Fruit fly (Drosophila melanogaster) whole organism, prepupa: ENCODE results near the gene CG2260.
A peak's percentile ranks its signal among the peaks of the same experiment; 100 is the strongest.

Source experiments
- CG10631 ChIP-seq: fragments of 200-800 bp; sonication (Bioruptor generic); optimal IDR thresholded peaks from 2 replicates; lab custom pipeline; 2016; ENCODE audit warnings: missing biosample characterization, missing genetic modification characterization
- CG10669 ChIP-seq: fragments of 200-800 bp; sonication (Bioruptor generic); optimal IDR thresholded peaks from 3 replicates; lab custom pipeline; 2018; ENCODE audit warnings: missing biosample characterization, mild to moderate bottlenecking, missing genetic modification characterization, moderate library complexity
- CG11294 ChIP-seq: fragments of 200-800 bp; sonication (Bioruptor generic); IDR thresholded peaks from 2 replicates; pipeline ENCODE4 v1.3.6; 2022; ENCODE audit warnings: missing biosample characterization, missing genetic modification characterization
- CG11762 ChIP-seq: fragments of 200-800 bp; sonication (Bioruptor generic); optimal IDR thresholded peaks from 3 replicates; lab custom pipeline; 2016; ENCODE audit warnings: missing biosample characterization, missing genetic modification characterization; ENCODE audit not compliant: insufficient read depth
- CG11902 ChIP-seq: fragments of 200-800 bp; sonication (Bioruptor generic); optimal IDR thresholded peaks from 3 replicates; lab custom pipeline; 2016; ENCODE audit warnings: missing biosample characterization, missing genetic modification characterization
- CG1621 ChIP-seq: fragments of 200-800 bp; sonication (Bioruptor generic); optimal IDR thresholded peaks from 3 replicates; lab custom pipeline; 2018; ENCODE audit warnings: missing biosample characterization, mild to moderate bottlenecking, missing genetic modification characterization
- CG16779 ChIP-seq: fragments of 200-800 bp; sonication (Bioruptor generic); optimal IDR thresholded peaks from 3 replicates; lab custom pipeline; 2017; ENCODE audit warnings: missing biosample characterization, mild to moderate bottlenecking, missing genetic modification characterization
- CG3032 ChIP-seq: fragments of 200-800 bp; optimal IDR thresholded peaks from 2 replicates; lab custom pipeline; 2019; ENCODE audit warnings: missing biosample characterization, mild to moderate bottlenecking, missing genetic modification characterization, moderate library complexity
- CG31627 ChIP-seq: fragments of 200-800 bp; sonication (Bioruptor generic); optimal IDR thresholded peaks from 3 replicates; lab custom pipeline; 2016; ENCODE audit warnings: missing biosample characterization, missing genetic modification characterization
- CG32006 ChIP-seq: fragments of 200-800 bp; sonication (Bioruptor generic); optimal IDR thresholded peaks from 3 replicates; lab custom pipeline; 2017; ENCODE audit warnings: missing biosample characterization, mild to moderate bottlenecking, missing genetic modification characterization
- CG34406 ChIP-seq: fragments of 200-800 bp; sonication (Bioruptor generic); optimal IDR thresholded peaks from 3 replicates; lab custom pipeline; 2016; ENCODE audit warnings: missing biosample characterization, missing genetic modification characterization
- CG3919 ChIP-seq: fragments of 200-800 bp; sonication (Bioruptor generic); optimal IDR thresholded peaks from 3 replicates; lab custom pipeline; 2016; ENCODE audit warnings: missing biosample characterization, missing genetic modification characterization
- CG4318 ChIP-seq: fragments of 200-800 bp; sonication (Bioruptor generic); optimal IDR thresholded peaks from 3 replicates; lab custom pipeline; 2017; ENCODE audit warnings: missing biosample characterization, mild to moderate bottlenecking, missing genetic modification characterization
- CG6163 ChIP-seq: fragments of 200-800 bp; sonication (Bioruptor generic); IDR thresholded peaks from 3 replicates; pipeline ENCODE4 v1.3.6; 2022; ENCODE audit warnings: missing biosample characterization, missing genetic modification characterization
- CG6792 ChIP-seq: fragments of 200-800 bp; sonication (Bioruptor generic); optimal IDR thresholded peaks from 3 replicates; lab custom pipeline; 2016; ENCODE audit warnings: missing biosample characterization, missing genetic modification characterization
- CG7368 ChIP-seq: fragments of 200-800 bp; sonication (Bioruptor generic); optimal IDR thresholded peaks from 3 replicates; lab custom pipeline; 2016; ENCODE audit warnings: missing biosample characterization, missing genetic modification characterization
- CG8119 ChIP-seq: fragments of 200-800 bp; sonication (Bioruptor generic); IDR thresholded peaks from 3 replicates; pipeline ENCODE4 v1.3.6; 2022; ENCODE audit warnings: missing biosample characterization, missing genetic modification characterization
- CG8319 ChIP-seq: fragments of 200-800 bp; sonication (Bioruptor generic); optimal IDR thresholded peaks from 3 replicates; lab custom pipeline; 2016; ENCODE audit warnings: missing biosample characterization, missing genetic modification characterization
- CG9139 ChIP-seq: fragments of 200-800 bp; sonication (Bioruptor generic); optimal IDR thresholded peaks from 3 replicates; lab custom pipeline; 2017; ENCODE audit warnings: missing biosample characterization, mild to moderate bottlenecking, missing genetic modification characterization
- Eip75B ChIP-seq: fragments of 200-800 bp; sonication (Bioruptor generic); optimal IDR thresholded peaks from 3 replicates; lab custom pipeline; 2016; ENCODE audit warnings: missing biosample characterization, missing genetic modification characterization
- Eip78C ChIP-seq: fragments of 200-800 bp; sonication (Bioruptor generic); peaks from one replicate; lab custom pipeline; 2016; ENCODE audit warnings: missing biosample characterization, missing genetic modification characterization
- Ets21C ChIP-seq: fragments of 200-800 bp; sonication (Bioruptor generic); optimal IDR thresholded peaks from 3 replicates; lab custom pipeline; 2016; ENCODE audit warnings: missing biosample characterization, missing genetic modification characterization
- Ets96B ChIP-seq: fragments of 200-800 bp; optimal IDR thresholded peaks from 2 replicates; lab custom pipeline; 2019; ENCODE audit warnings: missing biosample characterization, mild to moderate bottlenecking, missing genetic modification characterization, moderate library complexity
- Hr39 ChIP-seq: fragments of 200-800 bp; sonication (Bioruptor generic); optimal IDR thresholded peaks from 2 replicates; lab custom pipeline; 2016; ENCODE audit warnings: missing biosample characterization, missing genetic modification characterization
- Hr4 ChIP-seq: fragments of 200-800 bp; sonication (Bioruptor generic); optimal IDR thresholded peaks from 3 replicates; lab custom pipeline; 2016; ENCODE audit warnings: missing biosample characterization, missing genetic modification characterization
- Lpt ChIP-seq: fragments of 200-800 bp; sonication (Bioruptor generic); optimal IDR thresholded peaks from 3 replicates; lab custom pipeline; 2016; ENCODE audit warnings: missing biosample characterization, missing genetic modification characterization
- Met ChIP-seq: fragments of 200-800 bp; sonication (Bioruptor generic); optimal IDR thresholded peaks from 3 replicates; lab custom pipeline; 2016; ENCODE audit warnings: missing biosample characterization, missing genetic modification characterization
- Smox ChIP-seq: fragments of 200-800 bp; sonication (Bioruptor generic); optimal IDR thresholded peaks from 3 replicates; lab custom pipeline; 2016; ENCODE audit warnings: missing biosample characterization, missing genetic modification characterization
- Sox102F ChIP-seq: fragments of 200-800 bp; sonication (Bioruptor generic); optimal IDR thresholded peaks from 2 replicates; lab custom pipeline; 2016; ENCODE audit warnings: missing biosample characterization, mild to moderate bottlenecking, missing genetic modification characterization
- Sox14 ChIP-seq: fragments of 200-800 bp; sonication (Bioruptor generic); optimal IDR thresholded peaks from 3 replicates; lab custom pipeline; 2016; ENCODE audit warnings: missing biosample characterization, missing genetic modification characterization
- Sox15 ChIP-seq: fragments of 200-800 bp; sonication (Bioruptor generic); optimal IDR thresholded peaks from 3 replicates; lab custom pipeline; 2016; ENCODE audit warnings: missing biosample characterization, missing genetic modification characterization
- achi ChIP-seq: fragments of 200-800 bp; sonication (Bioruptor generic); optimal IDR thresholded peaks from 3 replicates; lab custom pipeline; 2016; ENCODE audit warnings: missing biosample characterization, missing genetic modification characterization
- acj6 ChIP-seq: fragments of 200-800 bp; sonication (Bioruptor generic); optimal IDR thresholded peaks from 3 replicates; lab custom pipeline; 2016; ENCODE audit warnings: missing biosample characterization, missing genetic modification characterization
- cyc ChIP-seq: fragments of 200-800 bp; sonication (Bioruptor generic); optimal IDR thresholded peaks from 3 replicates; lab custom pipeline; 2016; ENCODE audit warnings: missing biosample characterization, missing genetic modification characterization
- dsx ChIP-seq: fragments of 200-800 bp; optimal IDR thresholded peaks from 3 replicates; lab custom pipeline; 2019; ENCODE audit warnings: missing biosample characterization, mild to moderate bottlenecking, missing genetic modification characterization, moderate library complexity; ENCODE audit not compliant: poor library complexity, severe bottlenecking
- eg ChIP-seq: fragments of 200-800 bp; sonication (Bioruptor generic); IDR thresholded peaks from 3 replicates; pipeline ENCODE4 v1.3.6; 2022; ENCODE audit warnings: missing biosample characterization, missing genetic modification characterization
- fd59A ChIP-seq: fragments of 200-800 bp; sonication (Bioruptor generic); optimal IDR thresholded peaks from 2 replicates; lab custom pipeline; 2017; ENCODE audit warnings: missing biosample characterization, mild to moderate bottlenecking, missing genetic modification characterization, missing genetic modification reagents
- lz ChIP-seq: fragments of 200-800 bp; sonication (Bioruptor generic); optimal IDR thresholded peaks from 3 replicates; lab custom pipeline; 2016; ENCODE audit warnings: missing biosample characterization, missing genetic modification characterization
- net ChIP-seq: fragments of 200-800 bp; sonication (Bioruptor generic); optimal IDR thresholded peaks from 3 replicates; lab custom pipeline; 2016; ENCODE audit warnings: missing biosample characterization, missing genetic modification characterization
- pdm3 ChIP-seq: fragments of 200-800 bp; sonication (Bioruptor generic); optimal IDR thresholded peaks from 3 replicates; lab custom pipeline; 2016; ENCODE audit warnings: missing biosample characterization, missing genetic modification characterization
- salr ChIP-seq, 2 experiments: fragments of 200-800 bp; sonication (Bioruptor generic); optimal IDR thresholded peaks; 3 replicates each; lab custom pipeline; 2016 to 2018; ENCODE audit warnings: missing biosample characterization in 2 of 2, missing genetic modification characterization in 2 of 2, mild to moderate bottlenecking in 1 of 2
- svp ChIP-seq: fragments of 200-800 bp; sonication (Bioruptor generic); peaks from one replicate; lab custom pipeline; 2016; ENCODE audit warnings: missing biosample characterization, missing genetic modification characterization
- topi ChIP-seq: fragments of 200-800 bp; sonication (Bioruptor generic); optimal IDR thresholded peaks from 3 replicates; lab custom pipeline; 2016; ENCODE audit warnings: missing biosample characterization, missing genetic modification characterization
- vri ChIP-seq: fragments of 200-800 bp; sonication (Bioruptor generic); optimal IDR thresholded peaks from 3 replicates; lab custom pipeline; 2016; ENCODE audit warnings: missing biosample characterization, mild to moderate bottlenecking, missing genetic modification characterization

CG2260 gene

dm6 chrX:8120939-8121338 is at the start of gene CG2260:
CG2260 (minus strand) TSS chrX:8121147.
- TF ChIP-seq Eip78C, result peak; percentile 39
- no peak for TF ChIP-seq eg (GFP tag; lab: Robert Waterston, UW)

dm6 chrX:8170166-8170565 is 49.2 kb upstream of the CG2260 start, which contains the start of gene CG2278:
CG2278 (minus strand) TSS chrX:8170266.
- TF ChIP-seq pdm3 (GFP tag; lab: Kevin White, UChicago) (no peak), CG4318 (no peak), CG31627 (no peak), Eip75B (GFP tag; lab: Kevin White, UChicago) (no peak), CG11902 (GFP tag; lab: Kevin White, UChicago) (no peak), CG8319 (GFP tag; lab: Kevin White, UChicago) (no peak), CG10669 (no peak), Ets96B (tag; lab: Kevin White, UChicago) (no peak), cyc (GFP tag; lab: Kevin White, UChicago) (no peak), vri (no peak), Lpt (GFP tag; lab: Kevin White, UChicago) (no peak), Sox15 (no peak), lz (GFP tag; lab: Kevin White, UChicago) (no peak), achi (GFP tag; lab: Kevin White, UChicago) (no peak), CG10631 (GFP tag; lab: Kevin White, UChicago) (no peak), svp (GFP tag; lab: Kevin White, UChicago) (no peak)
- TF ChIP-seq, all 60 proteins: peak for 0

dm6 chrX:8165608-8166007 is 44.7 kb upstream of the CG2260 start, which contains the start of gene Or7a:
Or7a (minus strand) TSS chrX:8165708.
- TF ChIP-seq Hr4 (GFP tag; lab: Kevin White, UChicago) (no peak), CG31627 (no peak), Sox102F (GFP tag; lab: Kevin White, UChicago) (no peak), CG3032 (tag; lab: Kevin White, UChicago) (no peak), eg (GFP tag; lab: Robert Waterston, UW) (no peak), salr (GFP tag; optimal IDR thresholded peaks at IDR 0.05; lab: Kevin White, UChicago) (no peak), Sox15 (no peak), Lpt (GFP tag; lab: Kevin White, UChicago) (no peak), CG10631 (GFP tag; lab: Kevin White, UChicago) (no peak), CG9139 (no peak), CG10669 (no peak), CG16779 (tag; lab: Kevin White, UChicago) (no peak), CG34406 (no peak), CG3919 (GFP tag; lab: Kevin White, UChicago) (no peak), CG11762 (no peak), CG8319 (GFP tag; lab: Kevin White, UChicago) (no peak), Ets21C (GFP tag; lab: Kevin White, UChicago) (no peak), fd59A (GFP tag; lab: Kevin White, UChicago) (no peak), CG8119 (no peak), Smox (GFP tag; lab: Kevin White, UChicago) (no peak)

dm6 chrX:8163452-8163851 is 42.5 kb upstream of the CG2260 start:
- TF ChIP-seq topi (GFP tag; lab: Kevin White, UChicago), result no peak
- peak; percentile 63; the same call in 2 of the 3 replicates for TF ChIP-seq CG8119
- TF ChIP-seq CG10669, result no peak
- TF ChIP-seq CG6792 (GFP tag; lab: Kevin White, UChicago), result no peak
- peak; percentile 14 for TF ChIP-seq CG3919 (GFP tag; lab: Kevin White, UChicago)
- TF ChIP-seq Hr39 (GFP tag; lab: Kevin White, UChicago), result no peak
- no peak for TF ChIP-seq Sox14 (GFP tag; lab: Kevin White, UChicago)
- no peak for TF ChIP-seq CG16779 (tag; lab: Kevin White, UChicago)
- TF ChIP-seq svp (GFP tag; lab: Kevin White, UChicago), result peak; percentile 2
- TF ChIP-seq salr (GFP tag; optimal IDR thresholded peaks at IDR 0.05; lab: Kevin White, UChicago), result peak in 1 of 2 experiments; percentile 2
- TF ChIP-seq CG9139, result no peak
- TF ChIP-seq Sox102F (GFP tag; lab: Kevin White, UChicago), result no peak
- TF ChIP-seq achi (GFP tag; lab: Kevin White, UChicago), result peak; percentile 23
- no peak for TF ChIP-seq CG7368 (GFP tag; lab: Kevin White, UChicago)
- no peak for TF ChIP-seq CG1621
- no peak for TF ChIP-seq Met (GFP tag; lab: Kevin White, UChicago)
- TF ChIP-seq CG11294, result no peak
- peak; percentile 68; the same call in 2 of the 3 replicates for TF ChIP-seq eg (GFP tag; lab: Robert Waterston, UW)
- TF ChIP-seq dsx (GFP tag; lab: Kevin White, UChicago), result no peak
- peak; percentile 73 for TF ChIP-seq Eip78C
- peak; percentile 39 for TF ChIP-seq CG4318
- no peak for TF ChIP-seq CG11762
- peak; percentile 46; the same call in 1 of the 3 replicates for TF ChIP-seq CG6163 (GFP tag; lab: Robert Waterston, UW)
- peak; percentile 74 for TF ChIP-seq CG32006
- TF ChIP-seq Smox (GFP tag; lab: Kevin White, UChicago), result no peak
- TF ChIP-seq net (GFP tag; lab: Kevin White, UChicago), result no peak
- peak; percentile 12 for TF ChIP-seq Hr4 (GFP tag; lab: Kevin White, UChicago)
- peak; percentile 8 for TF ChIP-seq acj6
- peak; percentile 14 for TF ChIP-seq CG10631 (GFP tag; lab: Kevin White, UChicago)
- TF ChIP-seq pdm3 (GFP tag; lab: Kevin White, UChicago), result peak; percentile 1
